Worm (Caenorhabditis elegans): ENCODE results near the gene T28C6.5.
A peak's percentile ranks its signal among the peaks of the same experiment; 100 is the strongest.

T28C6.5 gene

ce11 chrIV:8840161-8840765 lies 19.0 kb downstream of the T28C6.5 start, which contains the start of the genes T28C6.11 and T11B7.1:
T28C6.11 (minus strand) TSS chrIV:8840261.
T11B7.1 (plus strand) TSS chrIV:8840715.
- TF ChIP-seq F13H6.1 (tag; optimal IDR thresholded peaks at IDR 0.05) (no peak), sem-4 (tag; optimal IDR thresholded peaks at IDR 0.05) (no peak), unc-55 (GFP tag; optimal IDR thresholded peaks at IDR 0.05) (no peak), ztf-4 (tag; optimal IDR thresholded peaks at IDR 0.05) (no peak), mdl-1 (tag; optimal IDR thresholded peaks at IDR 0.05) (no peak), ztf-11 (tag; optimal IDR thresholded peaks at IDR 0.05) (no peak), unc-62 (GFP tag; optimal IDR thresholded peaks at IDR 0.05) (no peak), peb-1 (tag; optimal IDR thresholded peaks at IDR 0.05) (no peak), nhr-12 (tag; optimal IDR thresholded peaks at IDR 0.05) (no peak)

- no peak for TF ChIP-seq lsy-2 (tag; optimal IDR thresholded peaks at IDR 0.05)
- no peak for TF ChIP-seq C34F6.9 (tag; optimal IDR thresholded peaks at IDR 0.05)
- no peak for TF ChIP-seq alr-1 (tag; optimal IDR thresholded peaks at IDR 0.05)
- TF ChIP-seq sma-3 (GFP tag; optimal IDR thresholded peaks at IDR 0.05), result no peak
- TF ChIP-seq snpc-4 (tag; optimal IDR thresholded peaks at IDR 0.05), result no peak
- TF ChIP-seq nhr-6 (tag; optimal IDR thresholded peaks at IDR 0.05), result no peak
- no peak for TF ChIP-seq nhr-25 (tag; optimal IDR thresholded peaks at IDR 0.05)
- no peak for TF ChIP-seq Y55F3AM.14 (GFP tag; optimal IDR thresholded peaks at IDR 0.05)
- no peak for TF ChIP-seq mab-5 (tag; optimal IDR thresholded peaks at IDR 0.05)
- TF ChIP-seq ztf-11 (tag; optimal IDR thresholded peaks at IDR 0.05), result no peak
- no peak for TF ChIP-seq unc-55 (GFP tag; optimal IDR thresholded peaks at IDR 0.05)
- TF ChIP-seq mbf-1 (tag; optimal IDR thresholded peaks at IDR 0.05), result no peak
- TF ChIP-seq mdl-1 (tag; optimal IDR thresholded peaks at IDR 0.05), result no peak
- TF ChIP-seq ztf-1 (GFP tag; conservative IDR thresholded peaks at IDR 0.05), result no peak
- no peak for TF ChIP-seq egl-27 (tag; optimal IDR thresholded peaks at IDR 0.05)
- no peak for TF ChIP-seq nhr-12 (tag; optimal IDR thresholded peaks at IDR 0.05)
- no peak for TF ChIP-seq skn-1 (tag; optimal IDR thresholded peaks at IDR 0.05)
- TF ChIP-seq ZK546.5 (tag; optimal IDR thresholded peaks at IDR 0.05), result no peak
- TF ChIP-seq R02D3.7 (tag; optimal IDR thresholded peaks at IDR 0.05), result no peak
Observed at ce11 chrIV:8844457-8844856, 23.2 kb downstream of the T28C6.5 start, which contains the start of gene T11B7.2. T11B7.2 (minus strand) TSS chrIV:8844557.

- TF ChIP-seq ama-1 (optimal IDR thresholded peaks at IDR 0.05) (no peak), fos-1 (tag; optimal IDR thresholded peaks at IDR 0.05) (peak; percentile 80), crh-2 (tag; optimal IDR thresholded peaks at IDR 0.05) (peak; percentile 24)
Observed at ce11 chrIV:8845922-8846321, 24.7 kb downstream of the T28C6.5 start.

ce11 chrIV:8847918-8848317 lies 26.7 kb downstream of the T28C6.5 start, which contains the start of gene col-118:
col-118 (plus strand) TSS chrIV:8848218.
- no peak for TF ChIP-seq ceh-16 (tag; optimal IDR thresholded peaks at IDR 0.05)
- no peak for TF ChIP-seq mab-5 (tag; optimal IDR thresholded peaks at IDR 0.05)
- TF ChIP-seq nhr-77 (tag; optimal IDR thresholded peaks at IDR 0.05), result no peak
- TF ChIP-seq nhr-11 (tag; optimal IDR thresholded peaks at IDR 0.05), result no peak
- no peak for TF ChIP-seq mdl-1 (tag; optimal IDR thresholded peaks at IDR 0.05)
- TF ChIP-seq peb-1 (tag; optimal IDR thresholded peaks at IDR 0.05), result no peak
- no peak for TF ChIP-seq lin-11 (tag; optimal IDR thresholded peaks at IDR 0.05)
- TF ChIP-seq alr-1 (tag; optimal IDR thresholded peaks at IDR 0.05), result no peak
- no peak for TF ChIP-seq nhr-25 (tag; optimal IDR thresholded peaks at IDR 0.05)
- no peak for TF ChIP-seq unc-55 (GFP tag; optimal IDR thresholded peaks at IDR 0.05)
- no peak for TF ChIP-seq ZK546.5 (tag; optimal IDR thresholded peaks at IDR 0.05)
- no peak for TF ChIP-seq sem-4 (tag; optimal IDR thresholded peaks at IDR 0.05)
- TF ChIP-seq nhr-23 (tag; optimal IDR thresholded peaks at IDR 0.05), result no peak
- no peak for TF ChIP-seq blmp-1 (tag; optimal IDR thresholded peaks at IDR 0.05; ENCODE audit: insufficient read depth)

- no peak for TF ChIP-seq lin-11 (tag; optimal IDR thresholded peaks at IDR 0.05)
- TF ChIP-seq ZK546.5 (tag; optimal IDR thresholded peaks at IDR 0.05), result no peak
- no peak for TF ChIP-seq nhr-237 (tag; optimal IDR thresholded peaks at IDR 0.05)
- no peak for TF ChIP-seq nhr-129 (tag; optimal IDR thresholded peaks at IDR 0.05)
- no peak for TF ChIP-seq sma-9 (GFP tag; optimal IDR thresholded peaks at IDR 0.05)
- TF ChIP-seq sma-9 (tag; optimal IDR thresholded peaks at IDR 0.05), result no peak
- TF ChIP-seq R02D3.7 (tag; optimal IDR thresholded peaks at IDR 0.05), result no peak
- no peak for TF ChIP-seq Y55F3AM.14 (GFP tag; optimal IDR thresholded peaks at IDR 0.05)
- TF ChIP-seq unc-39 (tag; optimal IDR thresholded peaks at IDR 0.05), result no peak
- no peak for TF ChIP-seq ceh-82 (tag; optimal IDR thresholded peaks at IDR 0.05)
- no peak for TF ChIP-seq mbf-1 (tag; optimal IDR thresholded peaks at IDR 0.05)
- no peak for TF ChIP-seq nhr-11 (tag; optimal IDR thresholded peaks at IDR 0.05)
- no peak for TF ChIP-seq alr-1 (tag; optimal IDR thresholded peaks at IDR 0.05)
- TF ChIP-seq ceh-16 (tag; optimal IDR thresholded peaks at IDR 0.05), result no peak
- no peak for TF ChIP-seq nhr-21 (tag; optimal IDR thresholded peaks at IDR 0.05)
- no peak for TF ChIP-seq peb-1 (tag; optimal IDR thresholded peaks at IDR 0.05)
Observed at ce11 chrIV:8848983-8849382, 27.7 kb downstream of the T28C6.5 start.

Data from whole organism, L2 larva.